Fruit fly (Drosophila melanogaster): ENCODE measurements around the gene CG31097.
A peak's percentile ranks its signal among the peaks of the same experiment; 100 is the strongest.

- TF ChIP-seq grn (GFP tag; optimal IDR thresholded peaks at IDR 0.05) (peak; percentile 40), chm (GFP tag; IDR thresholded peaks at IDR 0.05) (no peak), Vsx1 (GFP tag; optimal IDR thresholded peaks at IDR 0.05) (no peak), HLH4C (GFP tag; IDR thresholded peaks at IDR 0.05; ENCODE audit: partially characterized antibody) (no peak), Trl (optimal IDR thresholded peaks at IDR 0.05) (no peak), Trl (GFP tag; optimal IDR thresholded peaks at IDR 0.05) (no peak), schlank (tag; optimal IDR thresholded peaks at IDR 0.05) (no peak), pum (GFP tag; optimal IDR thresholded peaks at IDR 0.05) (no peak), CG1602 (GFP tag; optimal IDR thresholded peaks at IDR 0.05) (no peak), cad (GFP tag; optimal IDR thresholded peaks at IDR 0.05) (no peak), CG13894 (tag; optimal IDR thresholded peaks at IDR 0.05) (no peak), hkb (optimal IDR thresholded peaks at IDR 0.05) (no peak), hkb (GFP tag; IDR thresholded peaks at IDR 0.05) (no peak), CG10462 (GFP tag; optimal IDR thresholded peaks at IDR 0.05) (no peak)
These were observed 8.4 kb upstream of the CG31097 start for dm6 chr3R:25305822-25306544.
